Worm (Caenorhabditis elegans) whole organism, mixed stage, embryonic: ENCODE measurements around the gene C07B5.3.
A peak's percentile ranks its signal among the peaks of the same experiment; 100 is the strongest.

Experiments used
- M03D4.4 ChIP-seq: sonication (generic microtip); optimal IDR thresholded peaks from 2 replicates; lab custom pipeline; 2017; ENCODE audit warnings: mild to moderate bottlenecking, missing genetic modification characterization, missing compliant biosample characterization
- bed-3 ChIP-seq: fragments of 200-800 bp; sonication (Bioruptor generic); optimal IDR thresholded peaks from 3 replicates; lab custom pipeline; 2018; ENCODE audit warnings: mild to moderate bottlenecking, missing genetic modification characterization, moderate library complexity, missing compliant biosample characterization
- ceh-39 ChIP-seq: fragments of 150-350 bp; optimal IDR thresholded peaks from 2 replicates; lab custom pipeline; 2014; ENCODE audit warnings: missing biosample characterization, missing genetic modification characterization
- ceh-43 ChIP-seq: fragments of 200-800 bp; sonication (Bioruptor generic); optimal IDR thresholded peaks from 2 replicates; lab custom pipeline; 2018; ENCODE audit warnings: mild to moderate bottlenecking, missing genetic modification characterization, moderate library complexity, missing compliant biosample characterization
- ceh-83 ChIP-seq: fragments of 200-800 bp; sonication (Bioruptor generic); optimal IDR thresholded peaks from 2 replicates; lab custom pipeline; 2018; ENCODE audit warnings: mild to moderate bottlenecking, missing genetic modification characterization, missing compliant biosample characterization
- ces-1 ChIP-seq: fragments of 150-350 bp; optimal IDR thresholded peaks from 2 replicates; lab custom pipeline; 2014; ENCODE audit warnings: missing biosample characterization, missing genetic modification reagents, missing genetic modification characterization
- cnd-1 ChIP-seq: fragments of 200-800 bp; sonication (Bioruptor generic); optimal IDR thresholded peaks from 2 replicates; lab custom pipeline; 2018; ENCODE audit warnings: mild to moderate bottlenecking, missing genetic modification characterization, missing compliant biosample characterization
- drap-1 ChIP-seq: fragments of 200-800 bp; sonication (Bioruptor generic); optimal IDR thresholded peaks from 3 replicates; lab custom pipeline; 2018; ENCODE audit warnings: mild to moderate bottlenecking, missing genetic modification characterization, missing compliant biosample characterization
- elt-1 ChIP-seq: sonication (generic microtip); optimal IDR thresholded peaks from 2 replicates; lab custom pipeline; 2017; ENCODE audit warnings: missing genetic modification characterization, mild to moderate bottlenecking, missing compliant biosample characterization, antibody characterized with exemption, moderate library complexity, borderline replicate concordance; ENCODE audit not compliant: insufficient read depth
- elt-3 ChIP-seq: fragments of 150-350 bp; optimal IDR thresholded peaks from 2 replicates; lab custom pipeline; 2014; ENCODE audit warnings: missing biosample characterization, missing genetic modification characterization
- flh-1 ChIP-seq: fragments of 200-800 bp; sonication (Bioruptor generic); optimal IDR thresholded peaks from 2 replicates; lab custom pipeline; 2018; ENCODE audit warnings: mild to moderate bottlenecking, missing genetic modification characterization, moderate library complexity, missing compliant biosample characterization
- ham-2 ChIP-seq: fragments of 200-800 bp; sonication (Bioruptor generic); optimal IDR thresholded peaks from 2 replicates; lab custom pipeline; 2018; ENCODE audit warnings: mild to moderate bottlenecking, missing genetic modification characterization, missing compliant biosample characterization
- hlh-1 ChIP-seq: fragments of 150-350 bp; optimal IDR thresholded peaks from 2 replicates; lab custom pipeline; 2014; ENCODE audit warnings: missing biosample characterization, missing genetic modification reagents, missing genetic modification characterization
- lin-13 ChIP-seq: fragments of 150-350 bp; optimal IDR thresholded peaks from 2 replicates; lab custom pipeline; 2014; ENCODE audit warnings: missing biosample characterization, missing genetic modification characterization
- lsy-2 ChIP-seq: fragments of 150-350 bp; optimal IDR thresholded peaks from 2 replicates; lab custom pipeline; 2014; ENCODE audit warnings: missing biosample characterization, missing genetic modification characterization
- mab-5 ChIP-seq: fragments of 150-350 bp; optimal IDR thresholded peaks from 2 replicates; lab custom pipeline; 2014; ENCODE audit warnings: missing biosample characterization, missing genetic modification characterization
- mep-1 ChIP-seq: fragments of 150-350 bp; optimal IDR thresholded peaks from 2 replicates; lab custom pipeline; 2017; ENCODE audit warnings: missing biosample characterization, missing genetic modification reagents, missing genetic modification characterization, inconsistent platforms
- mls-2 ChIP-seq: sonication (generic microtip); optimal IDR thresholded peaks from 2 replicates; lab custom pipeline; 2016; ENCODE audit warnings: mild to moderate bottlenecking, missing genetic modification characterization, moderate library complexity, missing compliant biosample characterization
- nhr-12 ChIP-seq: fragments of 150-350 bp; optimal IDR thresholded peaks from 2 replicates; lab custom pipeline; 2014; ENCODE audit warnings: missing biosample characterization, missing genetic modification characterization
- nhr-2 ChIP-seq: fragments of 150-350 bp; optimal IDR thresholded peaks from 2 replicates; lab custom pipeline; 2014; ENCODE audit warnings: missing biosample characterization, missing genetic modification characterization
- nhr-237 ChIP-seq: fragments of 150-350 bp; optimal IDR thresholded peaks from 2 replicates; lab custom pipeline; 2014; ENCODE audit warnings: missing biosample characterization, missing genetic modification characterization
- nhr-28 ChIP-seq: fragments of 150-350 bp; optimal IDR thresholded peaks from 2 replicates; lab custom pipeline; 2014; ENCODE audit warnings: missing biosample characterization, missing genetic modification characterization
- nhr-76 ChIP-seq: sonication (generic microtip); optimal IDR thresholded peaks from 2 replicates; lab custom pipeline; 2017; ENCODE audit warnings: missing biosample characterization, missing genetic modification characterization
- pha-4 ChIP-seq: fragments of 150-350 bp; optimal IDR thresholded peaks from 2 replicates; lab custom pipeline; 2018; ENCODE audit warnings: missing biosample characterization, missing genetic modification reagents, missing genetic modification characterization
- sem-2 ChIP-seq: fragments of 200-800 bp; sonication (Bioruptor generic); optimal IDR thresholded peaks from 2 replicates; lab custom pipeline; 2018; ENCODE audit warnings: mild to moderate bottlenecking, missing genetic modification characterization, missing compliant biosample characterization
- snpc-4 ChIP-seq: fragments of 150-350 bp; optimal IDR thresholded peaks from 2 replicates; lab custom pipeline; 2014; ENCODE audit warnings: missing biosample characterization, missing genetic modification characterization
- sptf-1 ChIP-seq: sonication (generic microtip); optimal IDR thresholded peaks from 2 replicates; lab custom pipeline; 2017; ENCODE audit warnings: mild to moderate bottlenecking, missing genetic modification characterization, moderate library complexity, missing compliant biosample characterization
- tbx-8 ChIP-seq: fragments of 200-800 bp; sonication (Bioruptor generic); optimal IDR thresholded peaks from 2 replicates; lab custom pipeline; 2018; ENCODE audit warnings: mild to moderate bottlenecking, missing genetic modification characterization, moderate library complexity, missing compliant biosample characterization
- unc-120 ChIP-seq: sonication (generic microtip); optimal IDR thresholded peaks from 2 replicates; lab custom pipeline; 2017; ENCODE audit warnings: missing genetic modification characterization, missing compliant biosample characterization; ENCODE audit not compliant: poor library complexity, severe bottlenecking
- unc-39 ChIP-seq: fragments of 150-350 bp; optimal IDR thresholded peaks from 2 replicates; lab custom pipeline; 2014; ENCODE audit warnings: missing biosample characterization, missing genetic modification characterization
- unc-62 ChIP-seq: fragments of 150-350 bp; optimal IDR thresholded peaks from 2 replicates; lab custom pipeline; 2014; ENCODE audit warnings: missing biosample characterization, missing genetic modification reagents, missing genetic modification characterization
- zip-8 ChIP-seq: fragments of 150-350 bp; optimal IDR thresholded peaks from 2 replicates; lab custom pipeline; 2014; ENCODE audit warnings: missing biosample characterization, missing genetic modification characterization

C07B5.3 gene

DNA sequence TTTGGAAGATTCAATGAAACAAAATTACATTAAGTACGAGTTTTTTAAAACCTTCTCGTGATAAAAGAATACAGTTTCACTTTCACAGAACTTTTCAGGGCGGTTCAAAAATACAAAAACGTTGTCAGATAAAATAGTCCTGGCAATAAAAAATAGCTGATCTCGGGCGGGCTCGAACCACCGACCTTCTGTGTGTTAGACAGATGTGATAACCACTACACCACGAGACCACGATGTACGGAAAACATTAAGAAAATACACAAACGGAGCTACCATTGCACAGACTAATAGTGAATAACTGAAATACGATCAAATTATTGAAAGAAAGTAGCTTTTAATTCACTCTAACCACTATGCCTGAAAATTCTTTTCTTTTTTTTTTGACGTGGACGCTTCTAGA is 37.9 kb upstream of the C07B5.3 start:
- no peak for TF ChIP-seq elt-3 (tag; lab: Kevin White, UChicago)
- peak; percentile 1 for TF ChIP-seq sptf-1 (tag; lab: Kevin White, UChicago)

ce11 chrX:9556038-9556437 is 33.0 kb upstream of the C07B5.3 start:
- TF ChIP-seq nhr-28 (tag; lab: Kevin White, UChicago) (no peak), hlh-1 (tag; lab: Kevin White, UChicago) (no peak), snpc-4 (tag; lab: Kevin White, UChicago) (no peak), lsy-2 (no peak), bed-3 (no peak), nhr-2 (tag; lab: Kevin White, UChicago) (no peak), nhr-12 (tag; lab: Kevin White, UChicago) (no peak), ceh-43 (GFP tag; lab: Kevin White, UChicago) (no peak), unc-39 (tag; lab: Kevin White, UChicago) (no peak), lin-13 (no peak), unc-62 (no peak), ham-2 (GFP tag; lab: Kevin White, UChicago) (no peak), drap-1 (GFP tag; lab: Kevin White, UChicago) (no peak), ceh-83 (no peak), nhr-76 (tag; lab: Kevin White, UChicago) (no peak), elt-1 (tag; lab: Kevin White, UChicago) (no peak), nhr-237 (tag; lab: Kevin White, UChicago) (no peak), flh-1 (GFP tag; lab: Kevin White, UChicago) (no peak), zip-8 (no peak)

DNA sequence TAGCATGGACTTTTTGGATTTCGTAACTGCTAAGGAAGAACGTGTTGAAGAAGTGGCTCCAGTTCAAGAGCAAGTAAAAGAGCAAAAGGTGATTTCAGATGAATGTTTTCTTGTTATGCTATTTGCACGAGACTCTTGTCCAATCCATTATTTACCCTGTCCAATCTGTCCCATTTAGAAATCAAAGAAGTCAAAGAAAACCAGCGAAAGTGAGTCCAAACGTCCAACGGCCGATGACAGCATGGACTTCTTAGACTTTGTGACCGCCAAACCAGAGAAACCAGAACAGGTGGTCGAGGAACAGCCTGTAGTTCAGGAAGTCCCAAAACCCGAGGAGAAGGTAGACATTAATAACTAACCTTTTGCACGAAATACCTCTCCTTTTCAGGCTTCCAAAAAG is 32.2 kb upstream of the C07B5.3 start:
- TF ChIP-seq unc-120 (tag; lab: Kevin White, UChicago) (no peak), bed-3 (no peak), ceh-83 (no peak), ceh-39 (tag; lab: Kevin White, UChicago) (no peak)

DNA sequence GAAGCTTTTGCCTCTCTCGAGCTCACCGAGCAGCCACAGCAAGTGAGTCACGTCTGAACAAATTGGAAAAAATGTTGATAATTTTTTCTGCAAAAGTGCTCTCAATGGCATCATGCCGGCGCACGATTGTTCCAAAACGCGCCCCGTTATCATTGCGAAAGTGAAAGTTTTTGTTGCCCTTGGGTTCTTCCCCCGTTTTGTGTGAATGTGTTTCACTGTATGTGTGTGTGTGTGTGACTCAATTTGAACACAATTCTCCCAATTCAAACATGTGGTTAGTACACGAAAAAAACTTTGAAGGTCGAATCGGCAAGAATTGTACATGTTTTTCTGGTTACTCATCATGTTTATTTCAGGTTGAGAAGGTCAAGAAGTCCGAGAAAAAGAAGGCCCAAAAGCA is 30.1 kb upstream of the C07B5.3 start:
- TF ChIP-seq bed-3 (no peak), tbx-8 (GFP tag; lab: Kevin White, UChicago) (no peak), cnd-1 (tag; lab: Kevin White, UChicago) (no peak), ces-1 (GFP tag; lab: Kevin White, UChicago) (no peak), flh-1 (GFP tag; lab: Kevin White, UChicago) (no peak), unc-62 (no peak), pha-4 (tag; lab: Kevin White, UChicago) (no peak), ceh-43 (GFP tag; lab: Kevin White, UChicago) (no peak), mls-2 (tag; lab: Kevin White, UChicago) (no peak), mep-1 (no peak), sem-2 (GFP tag; lab: Kevin White, UChicago) (no peak)

ce11 chrX:9552404-9552803 is 29.4 kb upstream of the C07B5.3 start:
- TF ChIP-seq tbx-8 (GFP tag; lab: Kevin White, UChicago) (no peak), ceh-83 (no peak), nhr-28 (tag; lab: Kevin White, UChicago) (no peak), unc-62 (no peak), mab-5 (no peak)

DNA sequence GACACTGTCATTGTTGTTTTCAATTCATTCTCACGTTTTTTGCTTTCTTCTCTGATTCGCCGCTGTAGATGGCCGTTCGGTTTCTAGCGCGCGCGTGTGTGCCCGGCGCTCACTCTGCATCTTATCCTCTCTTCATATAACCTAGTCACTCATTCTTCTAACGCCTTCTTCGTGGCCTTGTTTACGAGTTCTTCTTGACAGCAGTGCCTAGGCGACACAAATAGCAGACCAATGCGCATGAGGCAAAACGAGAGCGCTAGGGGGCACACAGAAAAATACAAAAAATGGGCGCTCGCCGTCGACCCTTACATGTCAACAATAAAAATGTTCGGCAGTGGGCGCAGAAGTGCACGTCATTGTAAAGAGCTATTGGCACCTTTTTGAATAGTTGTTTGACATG is 28.1 kb upstream of the C07B5.3 start:
- TF ChIP-seq ham-2 (GFP tag; lab: Kevin White, UChicago) = peak; percentile 64
- TF ChIP-seq M03D4.4 = no peak
- TF ChIP-seq, all 35 proteins: peak for 1
